Fruit fly (Drosophila melanogaster) whole organism, embryonic: ENCODE data around the gene Dpy-30L1.

Experiments used
- BEAF-32 ChIP-seq: fragments of 200-800 bp; sonication (Bioruptor generic); optimal IDR thresholded peaks from 3 replicates; lab custom pipeline; 2017; ENCODE audit warnings: missing biosample characterization, missing genetic modification characterization, mild to moderate bottlenecking, moderate library complexity, missing genetic modification reagents
- CG10147 ChIP-seq: fragments of 200-800 bp; sonication (Bioruptor generic); optimal IDR thresholded peaks from 2 replicates; lab custom pipeline; 2019; ENCODE audit warnings: missing biosample characterization, mild to moderate bottlenecking, missing genetic modification characterization, moderate library complexity
- CG10209 ChIP-seq: fragments of 200-800 bp; sonication (Bioruptor generic); optimal IDR thresholded peaks from 3 replicates; lab custom pipeline; 2017; ENCODE audit warnings: missing biosample characterization, mild to moderate bottlenecking, missing genetic modification characterization, missing genetic modification reagents
- CG11247 ChIP-seq: fragments of 200-800 bp; sonication (Bioruptor generic); IDR thresholded peaks from 2 replicates; pipeline ENCODE4 v1.3.6; 2022; ENCODE audit warnings: missing biosample characterization, missing genetic modification characterization
- CG11504 ChIP-seq: fragments of 200-800 bp; sonication (Bioruptor generic); optimal IDR thresholded peaks from 3 replicates; lab custom pipeline; 2019; ENCODE audit warnings: missing biosample characterization, mild to moderate bottlenecking, missing genetic modification characterization, moderate library complexity
- CG14710 ChIP-seq: fragments of 200-800 bp; sonication (Bioruptor generic); optimal IDR thresholded peaks from 3 replicates; lab custom pipeline; 2019; ENCODE audit warnings: missing biosample characterization, mild to moderate bottlenecking, missing genetic modification characterization, moderate library complexity
- CG1529 ChIP-seq: fragments of 200-800 bp; sonication (Bioruptor generic); optimal IDR thresholded peaks from 3 replicates; lab custom pipeline; 2018; ENCODE audit warnings: missing biosample characterization, missing genetic modification characterization
- CG15479 ChIP-seq: fragments of 200-800 bp; sonication (Bioruptor generic); optimal IDR thresholded peaks from 3 replicates; lab custom pipeline; 2019; ENCODE audit warnings: missing biosample characterization, mild to moderate bottlenecking, missing genetic modification characterization, moderate library complexity
- CG1647 ChIP-seq: fragments of 200-800 bp; sonication (Bioruptor generic); optimal IDR thresholded peaks from 3 replicates; lab custom pipeline; 2016; ENCODE audit warnings: missing biosample characterization, missing genetic modification characterization
- CG16813 ChIP-seq: fragments of 200-800 bp; sonication (Bioruptor generic); IDR thresholded peaks from 3 replicates; pipeline ENCODE4 v1.3.6; 2022; ENCODE audit warnings: missing biosample characterization, missing genetic modification characterization; ENCODE audit not compliant: partially characterized antibody
- CG17385 ChIP-seq: fragments of 200-800 bp; sonication (Bioruptor generic); optimal IDR thresholded peaks from 3 replicates; lab custom pipeline; 2018; ENCODE audit warnings: missing biosample characterization, mild to moderate bottlenecking, missing genetic modification characterization
- CG17568 ChIP-seq: fragments of 200-800 bp; sonication (Bioruptor generic); optimal IDR thresholded peaks from 2 replicates; lab custom pipeline; 2018; ENCODE audit warnings: missing biosample characterization, mild to moderate bottlenecking, missing genetic modification characterization, moderate library complexity
- CG17612 ChIP-seq: fragments of 200-800 bp; sonication (Bioruptor generic); IDR thresholded peaks from 2 replicates; pipeline ENCODE4 v1.3.6; 2022; ENCODE audit warnings: missing biosample characterization, missing genetic modification characterization
- CG30431 ChIP-seq: fragments of 200-800 bp; sonication (Bioruptor generic); optimal IDR thresholded peaks from 2 replicates; lab custom pipeline; 2017; ENCODE audit warnings: missing biosample characterization, missing genetic modification characterization
- CG31388 ChIP-seq: fragments of 200-800 bp; sonication (Bioruptor generic); optimal IDR thresholded peaks from 2 replicates; lab custom pipeline; 2016; ENCODE audit warnings: missing biosample characterization, missing genetic modification characterization
- CG4360 ChIP-seq: fragments of 200-800 bp; sonication (Bioruptor generic); IDR thresholded peaks from 2 replicates; pipeline ENCODE4 v1.3.6; 2022; ENCODE audit warnings: missing biosample characterization, missing genetic modification characterization
- CG6272 ChIP-seq: fragments of 200-800 bp; sonication (Bioruptor generic); IDR thresholded peaks from 2 replicates; pipeline ENCODE4 v1.3.6; 2022; ENCODE audit warnings: missing biosample characterization, missing genetic modification characterization
- CG6813 ChIP-seq: fragments of 200-800 bp; sonication (Bioruptor generic); optimal IDR thresholded peaks from 2 replicates; lab custom pipeline; 2017; ENCODE audit warnings: missing biosample characterization, missing genetic modification characterization, mild to moderate bottlenecking, moderate library complexity, missing genetic modification reagents
- CG7839 ChIP-seq: fragments of 200-800 bp; sonication (Bioruptor generic); optimal IDR thresholded peaks from 3 replicates; lab custom pipeline; 2018; ENCODE audit warnings: missing biosample characterization, mild to moderate bottlenecking, missing genetic modification characterization, moderate library complexity
- CG9215 ChIP-seq: fragments of 200-800 bp; sonication (Bioruptor generic); IDR thresholded peaks from 2 replicates; pipeline ENCODE4 v1.3.6; 2022; ENCODE audit warnings: missing biosample characterization, missing genetic modification characterization
- Chrac-16 ChIP-seq: fragments of 200-800 bp; sonication (Bioruptor generic); optimal IDR thresholded peaks from 3 replicates; lab custom pipeline; 2016; ENCODE audit warnings: missing biosample characterization, missing genetic modification characterization
- CkIIα-i1 ChIP-seq: fragments of 200-800 bp; sonication (Bioruptor generic); IDR thresholded peaks from 2 replicates; pipeline ENCODE4 v1.3.6; 2022; ENCODE audit warnings: missing biosample characterization, missing genetic modification characterization
- Dll ChIP-seq: fragments of 200-800 bp; sonication (Bioruptor generic); IDR thresholded peaks from 4 replicates; pipeline ENCODE4 v1.3.6; 2022; ENCODE audit warnings: missing biosample characterization, missing genetic modification characterization; ENCODE audit not compliant: partially characterized antibody
- Eip74EF ChIP-seq, 2 experiments: fragments of 200-800 bp in 1 of 2; fragments of >200 bp in 1 of 2; sonication (Bioruptor generic) in 1 of 2; optimal IDR thresholded peaks; 2 replicates each; lab custom pipeline; 2017 to 2019; ENCODE audit warnings: missing biosample characterization in 2 of 2, missing genetic modification characterization in 2 of 2, mild to moderate bottlenecking in 1 of 2, moderate library complexity in 1 of 2
- HLH3B ChIP-seq: fragments of 200-800 bp; sonication (Bioruptor generic); IDR thresholded peaks from 2 replicates; pipeline ENCODE4 v1.3.6; 2022; ENCODE audit warnings: missing biosample characterization, missing genetic modification characterization
- Hey ChIP-seq: fragments of 200-800 bp; sonication (Bioruptor generic); optimal IDR thresholded peaks from 3 replicates; lab custom pipeline; 2018; ENCODE audit warnings: missing biosample characterization, mild to moderate bottlenecking, missing genetic modification characterization
- MBD-R2 ChIP-seq: fragments of 200-800 bp; sonication (Bioruptor generic); IDR thresholded peaks from 2 replicates; pipeline ENCODE4 v1.3.6; 2022; ENCODE audit warnings: missing biosample characterization, missing genetic modification characterization
- MESR4 ChIP-seq: fragments of 200-800 bp; sonication (Bioruptor generic); optimal IDR thresholded peaks from 2 replicates; lab custom pipeline; 2018; ENCODE audit warnings: missing biosample characterization, mild to moderate bottlenecking, missing genetic modification characterization, moderate library complexity
- Meics ChIP-seq: fragments of 200-800 bp; sonication (Bioruptor generic); optimal IDR thresholded peaks from 2 replicates; lab custom pipeline; 2017; ENCODE audit warnings: missing biosample characterization, mild to moderate bottlenecking, missing genetic modification characterization
- Ravus ChIP-seq: fragments of 200-800 bp; sonication (Bioruptor generic); IDR thresholded peaks from 2 replicates; pipeline ENCODE4 v1.3.6; 2022; ENCODE audit warnings: missing biosample characterization, missing genetic modification characterization
- Sin3A ChIP-seq: fragments of >200 bp; optimal IDR thresholded peaks from 2 replicates; lab custom pipeline; 2018
- bcd ChIP-seq: fragments of 200-800 bp; sonication (Bioruptor generic); optimal IDR thresholded peaks from 2 replicates; lab custom pipeline; 2017; ENCODE audit warnings: missing biosample characterization, mild to moderate bottlenecking, missing genetic modification characterization
- dan ChIP-seq: fragments of 200-800 bp; sonication (Bioruptor generic); IDR thresholded peaks from 2 replicates; pipeline ENCODE4 v1.3.6; 2022; ENCODE audit warnings: missing biosample characterization, missing genetic modification characterization
- dmrt11E ChIP-seq: fragments of 200-800 bp; sonication (Bioruptor generic); optimal IDR thresholded peaks from 3 replicates; lab custom pipeline; 2018; ENCODE audit warnings: missing biosample characterization, mild to moderate bottlenecking, missing genetic modification characterization, moderate library complexity
- exex ChIP-seq: fragments of 200-800 bp; sonication (Bioruptor generic); optimal IDR thresholded peaks from 4 replicates; lab custom pipeline; 2018; ENCODE audit warnings: missing biosample characterization, mild to moderate bottlenecking, missing genetic modification characterization, moderate library complexity
- gem ChIP-seq: fragments of 200-800 bp; sonication (Bioruptor generic); optimal IDR thresholded peaks from 2 replicates; lab custom pipeline; 2019; ENCODE audit warnings: missing biosample characterization, mild to moderate bottlenecking, missing genetic modification characterization, moderate library complexity
- hbn ChIP-seq: fragments of 200-800 bp; sonication (Bioruptor generic); IDR thresholded peaks from 2 replicates; pipeline ENCODE4 v1.3.6; 2022; ENCODE audit warnings: missing biosample characterization, missing genetic modification characterization; ENCODE audit not compliant: partially characterized antibody
- ind ChIP-seq: fragments of 200-800 bp; sonication (Bioruptor generic); optimal IDR thresholded peaks from 3 replicates; lab custom pipeline; 2016; ENCODE audit warnings: missing biosample characterization, missing genetic modification characterization
- jing ChIP-seq: fragments of 200-800 bp; sonication (Bioruptor generic); optimal IDR thresholded peaks from 2 replicates; lab custom pipeline; 2018; ENCODE audit warnings: missing biosample characterization, mild to moderate bottlenecking, missing genetic modification characterization
- lov ChIP-seq, 2 experiments: fragments of 200-800 bp in 1 of 2; fragments of >200 bp in 1 of 2; sonication (Bioruptor generic) in 1 of 2; IDR thresholded peaks in 1 of 2; optimal IDR thresholded peaks in 1 of 2; 2 replicates in 1 of 2; 3 replicates in 1 of 2; pipeline versions ENCODE4 v1.3.6 to Lab custom; 2017 to 2022; ENCODE audit warnings: missing biosample characterization in 1 of 2, missing genetic modification characterization in 1 of 2
- mld ChIP-seq: fragments of 200-800 bp; sonication (Bioruptor generic); IDR thresholded peaks from 3 replicates; pipeline ENCODE4 v1.3.6; 2022; ENCODE audit warnings: missing biosample characterization, missing genetic modification characterization; ENCODE audit not compliant: partially characterized antibody
- oc ChIP-seq: fragments of 200-800 bp; sonication (Bioruptor generic); optimal IDR thresholded peaks from 2 replicates; lab custom pipeline; 2018; ENCODE audit warnings: missing biosample characterization, mild to moderate bottlenecking, missing genetic modification characterization, moderate library complexity
- odd ChIP-seq: fragments of 200-800 bp; sonication (Bioruptor generic); optimal IDR thresholded peaks from 2 replicates; lab custom pipeline; 2017; ENCODE audit warnings: missing biosample characterization, mild to moderate bottlenecking, missing genetic modification characterization
- pzg ChIP-seq: fragments of 200-800 bp; sonication (Bioruptor generic); optimal IDR thresholded peaks from 3 replicates; lab custom pipeline; 2018; ENCODE audit warnings: missing biosample characterization, mild to moderate bottlenecking, missing genetic modification characterization, moderate library complexity
- sens-2 ChIP-seq: fragments of 200-800 bp; sonication (Bioruptor generic); IDR thresholded peaks from 2 replicates; pipeline ENCODE4 v1.3.6; 2022; ENCODE audit warnings: missing biosample characterization, missing genetic modification characterization
- sim ChIP-seq: fragments of 200-800 bp; sonication (Bioruptor generic); IDR thresholded peaks from 2 replicates; pipeline ENCODE4 v1.3.6; 2022; ENCODE audit warnings: missing biosample characterization, missing genetic modification characterization
- yki ChIP-seq: fragments of >200 bp; optimal IDR thresholded peaks from 3 replicates; lab custom pipeline; 2018
- zen ChIP-seq: fragments of 200-800 bp; sonication (Bioruptor generic); optimal IDR thresholded peaks from 3 replicates; lab custom pipeline; 2018; ENCODE audit warnings: missing biosample characterization, mild to moderate bottlenecking, missing genetic modification characterization, moderate library complexity

The Dpy-30L1 gene

dm6 chr2L:10736993-10737756 is 4.7 kb downstream of the Dpy-30L1 start, which contains the start of the genes Vha16-5 and CG12299 (continued):
- no peak for TF ChIP-seq CG1529
- peak; percentile 69 for TF ChIP-seq BEAF-32 (GFP tag; lab: Kevin White, UChicago)
- no peak for TF ChIP-seq CG15479 (GFP tag; lab: Kevin White, UChicago)
- TF ChIP-seq CkIIα-i1 (GFP tag; lab: Robert Waterston, UW), result 0 out of 2 replicates have a peak, but pooled peaks have one; percentile 10
- peak; percentile 91 for TF ChIP-seq CG6272 (GFP tag; lab: Robert Waterston, UW)
- peak; percentile 63 for TF ChIP-seq hbn (GFP tag; lab: Robert Waterston, UW)
- TF ChIP-seq dan, result peak; percentile 72
- peak; percentile 83 for TF ChIP-seq CG16813
- TF ChIP-seq MBD-R2 (GFP tag; lab: Robert Waterston, UW), result peak; percentile 90
- TF ChIP-seq ind (GFP tag; lab: Kevin White, UChicago), result peak; percentile 86
- peak; percentile 78 for TF ChIP-seq mld (GFP tag; lab: Robert Waterston, UW)
- TF ChIP-seq CG4360 (GFP tag; lab: Robert Waterston, UW), result peak; percentile 59; the same call in 1 of the 2 replicates
- no peak for TF ChIP-seq Sin3A (lab: Kevin White, UChicago)
- no peak for TF ChIP-seq Hey
- TF ChIP-seq odd (GFP tag; lab: Kevin White, UChicago), result no peak
- TF ChIP-seq Eip74EF (GFP tag; optimal IDR thresholded peaks at IDR 0.05; lab: Kevin White, UChicago), result no peak
- TF ChIP-seq CG14710 (tag; lab: Kevin White, UChicago), result peak; percentile 76
- no peak for TF ChIP-seq CG11504
- TF ChIP-seq zen (tag; lab: Kevin White, UChicago), result peak; percentile 94
- peak; percentile 38 for TF ChIP-seq CG17385 (GFP tag; lab: Kevin White, UChicago)
- TF ChIP-seq CG31388 (GFP tag; lab: Kevin White, UChicago), result peak; percentile 68
- TF ChIP-seq CG9215 (GFP tag; lab: Robert Waterston, UW), result peak; percentile 70
- peak; percentile 93 for TF ChIP-seq HLH3B (GFP tag; lab: Robert Waterston, UW)
- no peak for TF ChIP-seq CG7839
- peak; percentile 85 for TF ChIP-seq Chrac-16 (GFP tag; lab: Kevin White, UChicago)
- no peak for TF ChIP-seq yki (lab: Kevin White, UChicago)
- peak; percentile 91 for TF ChIP-seq dmrt11E
- TF ChIP-seq jing (GFP tag; lab: Kevin White, UChicago), result peak; percentile 43
- TF ChIP-seq pzg (GFP tag; lab: Kevin White, UChicago), result peak; percentile 68
- TF ChIP-seq oc (tag; lab: Kevin White, UChicago), result no peak
- TF ChIP-seq lov (optimal IDR thresholded peaks at IDR 0.05; lab: Kevin White, UChicago), result no peak
- peak; percentile 93 for TF ChIP-seq lov (GFP tag; IDR thresholded peaks at IDR 0.05; lab: Robert Waterston, UW)
- peak; percentile 64; the same call in 3 of the 4 replicates for TF ChIP-seq Dll (GFP tag; lab: Robert Waterston, UW)
- TF ChIP-seq MESR4 (GFP tag; lab: Kevin White, UChicago), result peak; percentile 84
- TF ChIP-seq CG30431 (GFP tag; lab: Kevin White, UChicago), result peak; percentile 54
- TF ChIP-seq CG17568 (GFP tag; lab: Kevin White, UChicago), result no peak
- TF ChIP-seq CG17612 (GFP tag; lab: Robert Waterston, UW), result peak; percentile 68; the same call in 1 of the 2 replicates
- TF ChIP-seq CG11247 (GFP tag; lab: Robert Waterston, UW), result peak; percentile 88
- TF ChIP-seq CG6813 (GFP tag; lab: Kevin White, UChicago), result peak; percentile 2
- TF ChIP-seq exex (tag; lab: Kevin White, UChicago), result no peak
- TF ChIP-seq sens-2 (GFP tag; lab: Robert Waterston, UW), result peak; percentile 63; the same call in 1 of the 2 replicates
- TF ChIP-seq sim, result no peak; the same call in 1 of the 2 replicates
- peak; percentile 70 for TF ChIP-seq Meics (GFP tag; lab: Kevin White, UChicago)
- TF ChIP-seq CG1647, result peak; percentile 92
- peak; percentile 72 for TF ChIP-seq bcd (GFP tag; lab: Kevin White, UChicago)
- peak; percentile 72 for TF ChIP-seq CG10209
- peak; percentile 26 for TF ChIP-seq CG10147 (GFP tag; lab: Kevin White, UChicago)
- TF ChIP-seq gem (tag; lab: Kevin White, UChicago), result peak; percentile 93
- TF ChIP-seq Ravus (GFP tag; lab: Robert Waterston, UW), result peak; percentile 35
